Worm (Caenorhabditis elegans) whole organism, late embryonic: ENCODE measurements around the gene lgc-57.

Experiments
- C08G9.2 ChIP-seq: sonication (generic microtip); optimal IDR thresholded peaks from 2 replicates; lab custom pipeline; 2016; ENCODE audit warnings: mild to moderate bottlenecking, missing genetic modification characterization, moderate library complexity, missing compliant biosample characterization
- K09A11.1 ChIP-seq: sonication (generic microtip); optimal IDR thresholded peaks from 2 replicates; lab custom pipeline; 2017; ENCODE audit warnings: antibody characterized with exemption, mild to moderate bottlenecking, missing genetic modification characterization, missing compliant biosample characterization; ENCODE audit not compliant: insufficient read depth
- T23F11.4 ChIP-seq: fragments of 200-800 bp; sonication (Bioruptor generic); optimal IDR thresholded peaks from 2 replicates; lab custom pipeline; 2018; ENCODE audit warnings: mild to moderate bottlenecking, missing genetic modification characterization, missing compliant biosample characterization
- ahr-1 ChIP-seq: sonication (generic microtip); optimal IDR thresholded peaks from 2 replicates; lab custom pipeline; 2016; ENCODE audit warnings: missing genetic modification characterization, missing compliant biosample characterization
- ama-1 ChIP-seq: fragments of 150-350 bp; optimal IDR thresholded peaks from 2 replicates; lab custom pipeline; 2014
- ceh-18 ChIP-seq: sonication (generic microtip); optimal IDR thresholded peaks from 2 replicates; lab custom pipeline; 2016; ENCODE audit warnings: missing genetic modification characterization, missing compliant biosample characterization
- ceh-19 ChIP-seq: fragments of 200-800 bp; sonication (Bioruptor generic); optimal IDR thresholded peaks from 2 replicates; lab custom pipeline; 2018; ENCODE audit warnings: mild to moderate bottlenecking, missing genetic modification characterization, missing compliant biosample characterization
- ceh-22 ChIP-seq: sonication (generic microtip); optimal IDR thresholded peaks from 2 replicates; lab custom pipeline; 2017; ENCODE audit warnings: missing biosample characterization, missing genetic modification characterization
- ceh-30 ChIP-seq: fragments of 150-350 bp; optimal IDR thresholded peaks from 2 replicates; lab custom pipeline; 2014; ENCODE audit warnings: missing biosample characterization, missing genetic modification characterization
- ceh-31 ChIP-seq: sonication (generic microtip); optimal IDR thresholded peaks from 2 replicates; lab custom pipeline; 2016; ENCODE audit warnings: missing genetic modification characterization, missing compliant biosample characterization
- ceh-34 ChIP-seq: sonication (generic microtip); optimal IDR thresholded peaks from 2 replicates; lab custom pipeline; 2016; ENCODE audit warnings: mild to moderate bottlenecking, missing genetic modification characterization, missing compliant biosample characterization
- ceh-48 ChIP-seq: sonication (generic microtip); optimal IDR thresholded peaks from 2 replicates; lab custom pipeline; 2016; ENCODE audit warnings: missing genetic modification characterization, inconsistent platforms, missing compliant biosample characterization
- ceh-9 ChIP-seq: sonication (generic microtip); optimal IDR thresholded peaks from 2 replicates; lab custom pipeline; 2016; ENCODE audit warnings: mild to moderate bottlenecking, missing genetic modification characterization, inconsistent platforms, missing compliant biosample characterization
- che-1 ChIP-seq: sonication (generic microtip); optimal IDR thresholded peaks from 2 replicates; lab custom pipeline; 2016; ENCODE audit warnings: mild to moderate bottlenecking, missing genetic modification characterization, missing compliant biosample characterization
- dve-1 ChIP-seq: sonication (generic microtip); optimal IDR thresholded peaks from 2 replicates; lab custom pipeline; 2017; ENCODE audit warnings: antibody characterized with exemption, mild to moderate bottlenecking, missing genetic modification characterization, missing compliant biosample characterization
- elt-2 ChIP-seq: sonication (generic microtip); optimal IDR thresholded peaks from 2 replicates; lab custom pipeline; 2016; ENCODE audit warnings: missing genetic modification reagents, missing genetic modification characterization, missing compliant biosample characterization
- elt-4 ChIP-seq: sonication (generic microtip); optimal IDR thresholded peaks from 2 replicates; lab custom pipeline; 2016; ENCODE audit warnings: missing genetic modification characterization, missing compliant biosample characterization
- ets-4 ChIP-seq: sonication (generic microtip); optimal IDR thresholded peaks from 2 replicates; lab custom pipeline; 2016; ENCODE audit warnings: missing genetic modification characterization, missing compliant biosample characterization
- eyg-1 ChIP-seq: sonication (generic microtip); optimal IDR thresholded peaks from 2 replicates; lab custom pipeline; 2016; ENCODE audit warnings: missing genotype, missing genetic modification characterization, missing compliant biosample characterization
- fkh-10 ChIP-seq: fragments of 150-350 bp; optimal IDR thresholded peaks from 2 replicates; lab custom pipeline; 2014; ENCODE audit warnings: missing biosample characterization, missing genetic modification reagents, missing genetic modification characterization
- gmeb-2 ChIP-seq: sonication (generic microtip); optimal IDR thresholded peaks from 2 replicates; lab custom pipeline; 2016; ENCODE audit warnings: missing genetic modification characterization, inconsistent platforms, missing compliant biosample characterization
- hlh-13 ChIP-seq: fragments of 200-800 bp; sonication (Bioruptor generic); optimal IDR thresholded peaks from 2 replicates; lab custom pipeline; 2018; ENCODE audit warnings: mild to moderate bottlenecking, missing genetic modification characterization, missing compliant biosample characterization
- hlh-6 ChIP-seq: sonication (generic microtip); optimal IDR thresholded peaks from 2 replicates; lab custom pipeline; 2016; ENCODE audit warnings: missing genotype, missing genetic modification characterization, missing compliant biosample characterization
- hlh-8 ChIP-seq: sonication (generic microtip); optimal IDR thresholded peaks from 2 replicates; lab custom pipeline; 2016; ENCODE audit warnings: missing genotype, missing genetic modification characterization, missing compliant biosample characterization
- lim-6 ChIP-seq: sonication (generic microtip); optimal IDR thresholded peaks from 2 replicates; lab custom pipeline; 2016; ENCODE audit warnings: missing genetic modification characterization, missing compliant biosample characterization
- lin-11 ChIP-seq: fragments of 200-800 bp; sonication (Bioruptor generic); optimal IDR thresholded peaks from 2 replicates; lab custom pipeline; 2018; ENCODE audit warnings: mild to moderate bottlenecking, missing genetic modification characterization, missing compliant biosample characterization
- madf-2 ChIP-seq: sonication (generic microtip); optimal IDR thresholded peaks from 2 replicates; lab custom pipeline; 2017; ENCODE audit warnings: missing genetic modification characterization, missing compliant biosample characterization
- nfya-1 ChIP-seq: sonication (generic microtip); optimal IDR thresholded peaks from 2 replicates; lab custom pipeline; 2017; ENCODE audit warnings: missing genetic modification characterization, mild to moderate bottlenecking, missing compliant biosample characterization, antibody characterized with exemption, moderate library complexity
- nhr-232 ChIP-seq: sonication (generic microtip); optimal IDR thresholded peaks from 2 replicates; lab custom pipeline; 2016; ENCODE audit warnings: missing genetic modification characterization, missing compliant biosample characterization
- npax-4 ChIP-seq: sonication (generic microtip); optimal IDR thresholded peaks from 2 replicates; lab custom pipeline; 2016; ENCODE audit warnings: missing genetic modification characterization, missing compliant biosample characterization
- pag-3 ChIP-seq: sonication (generic microtip); optimal IDR thresholded peaks from 2 replicates; lab custom pipeline; 2016; ENCODE audit warnings: missing compliant biosample characterization, missing genetic modification characterization, borderline replicate concordance
- pha-2 ChIP-seq: sonication (generic microtip); optimal IDR thresholded peaks from 2 replicates; lab custom pipeline; 2017; ENCODE audit warnings: mild to moderate bottlenecking, missing genetic modification characterization, missing compliant biosample characterization
- pha-4 ChIP-seq: fragments of 150-350 bp; optimal IDR thresholded peaks from 2 replicates; lab custom pipeline; 2018; ENCODE audit warnings: missing biosample characterization, missing genetic modification reagents, missing genetic modification characterization
- pqm-1 ChIP-seq: sonication (generic microtip); optimal IDR thresholded peaks from 2 replicates; lab custom pipeline; 2016; ENCODE audit warnings: missing genetic modification characterization, missing compliant biosample characterization
- pros-1 ChIP-seq: fragments of 150-350 bp; optimal IDR thresholded peaks from 2 replicates; lab custom pipeline; 2014; ENCODE audit warnings: missing biosample characterization, missing genetic modification reagents, missing genetic modification characterization
- ref-2 ChIP-seq: sonication (generic microtip); optimal IDR thresholded peaks from 2 replicates; lab custom pipeline; 2016; ENCODE audit warnings: missing genetic modification characterization, missing compliant biosample characterization
- rnt-1 ChIP-seq: sonication (generic microtip); optimal IDR thresholded peaks from 2 replicates; lab custom pipeline; 2016; ENCODE audit warnings: missing genetic modification characterization, missing compliant biosample characterization
- sdc-2 ChIP-seq: sonication (generic microtip); optimal IDR thresholded peaks from 2 replicates; lab custom pipeline; 2016; ENCODE audit warnings: missing genotype, missing genetic modification characterization, missing compliant biosample characterization
- sox-2 ChIP-seq: fragments of 200-800 bp; sonication (Bioruptor generic); IDR thresholded peaks from 2 replicates; pipeline ENCODE4 v1.3.6; 2022; ENCODE audit warnings: missing genetic modification reagents, missing genetic modification characterization, missing compliant biosample characterization
- sox-4 ChIP-seq: sonication (generic microtip); optimal IDR thresholded peaks from 2 replicates; lab custom pipeline; 2017; ENCODE audit warnings: mild to moderate bottlenecking, missing genetic modification characterization, inconsistent platforms, missing compliant biosample characterization
- tbx-2 ChIP-seq: sonication (generic microtip); optimal IDR thresholded peaks from 2 replicates; lab custom pipeline; 2016; ENCODE audit warnings: missing genetic modification characterization, missing compliant biosample characterization
- tbx-7 ChIP-seq: sonication (generic microtip); optimal IDR thresholded peaks from 2 replicates; lab custom pipeline; 2016; ENCODE audit warnings: missing genotype, missing genetic modification characterization, missing compliant biosample characterization
- unc-3 ChIP-seq, 2 experiments: fragments of 200-800 bp in 1 of 2; sonication (Bioruptor generic) in 1 of 2; sonication (generic microtip) in 1 of 2; conservative IDR thresholded peaks in 1 of 2; optimal IDR thresholded peaks in 1 of 2; 2 replicates each; pipeline versions ENCODE4 v1.3.6 to Lab custom; 2016 to 2022; ENCODE audit warnings: missing compliant biosample characterization in 2 of 2, missing genetic modification characterization in 2 of 2, missing genetic modification reagents in 1 of 2
- unc-42 ChIP-seq: sonication (generic microtip); optimal IDR thresholded peaks from 2 replicates; lab custom pipeline; 2016; ENCODE audit warnings: missing genotype, missing genetic modification characterization, missing compliant biosample characterization
- unc-55 ChIP-seq: sonication (generic microtip); optimal IDR thresholded peaks from 2 replicates; lab custom pipeline; 2017; ENCODE audit warnings: missing biosample characterization, missing genetic modification reagents, missing genetic modification characterization
- unc-86 ChIP-seq: sonication (generic microtip); optimal IDR thresholded peaks from 2 replicates; lab custom pipeline; 2016; ENCODE audit warnings: missing genetic modification characterization, missing compliant biosample characterization
- zip-5 ChIP-seq: sonication (generic microtip); optimal IDR thresholded peaks from 2 replicates; lab custom pipeline; 2016; ENCODE audit warnings: missing genetic modification characterization, missing compliant biosample characterization
- ztf-16 ChIP-seq: sonication (generic microtip); optimal IDR thresholded peaks from 2 replicates; lab custom pipeline; 2017; ENCODE audit warnings: missing genetic modification characterization, missing compliant biosample characterization

lgc-57 gene

ce11 chrII:10658576-10659256, 36.1 kb upstream of the lgc-57 start, which contains the start of the genes snu-13 and rsp-7:
Gene snu-13, minus strand, starts transcription at chrII:10658626.
Gene rsp-7, plus strand, starts transcription at chrII:10659206.
- no peak for TF ChIP-seq pros-1 (tag; lab: Kevin White, UChicago)
- no peak for TF ChIP-seq sdc-2 (tag; lab: Kevin White, UChicago)
- peak; percentile 7 for TF ChIP-seq ceh-18 (tag; lab: Kevin White, UChicago)
- TF ChIP-seq unc-3 (GFP tag; conservative IDR thresholded peaks at IDR 0.05; lab: Robert Waterston, UW): no peak
- no peak for TF ChIP-seq unc-3 (tag; optimal IDR thresholded peaks at IDR 0.05; lab: Kevin White, UChicago)
- peak; percentile 12 for TF ChIP-seq ceh-31
- no peak for TF ChIP-seq ref-2 (tag; lab: Kevin White, UChicago)
- TF ChIP-seq nfya-1 (tag; lab: Kevin White, UChicago): peak; percentile 49
- peak; percentile 8 for TF ChIP-seq elt-2 (tag; lab: Kevin White, UChicago)
- TF ChIP-seq C08G9.2 (tag; lab: Kevin White, UChicago): no peak
- no peak for TF ChIP-seq T23F11.4 (GFP tag; lab: Kevin White, UChicago)
- TF ChIP-seq hlh-8 (tag; lab: Kevin White, UChicago): no peak
- no peak for TF ChIP-seq fkh-10 (GFP tag; lab: Kevin White, UChicago)
- TF ChIP-seq sox-2 (GFP tag; lab: Robert Waterston, UW): 0 out of 2 replicates have a peak, but pooled peaks have one; percentile 2
- no peak for TF ChIP-seq rnt-1 (tag; lab: Kevin White, UChicago)
- no peak for TF ChIP-seq pqm-1 (tag; lab: Kevin White, UChicago)
- no peak for TF ChIP-seq ceh-34
- no peak for TF ChIP-seq nhr-232 (tag; lab: Kevin White, UChicago)
- TF ChIP-seq eyg-1 (tag; lab: Kevin White, UChicago): no peak
- TF ChIP-seq ama-1: no peak
- peak; percentile 14 for TF ChIP-seq unc-42 (tag; lab: Kevin White, UChicago)
- TF ChIP-seq pha-4 (tag; lab: Kevin White, UChicago): no peak
- TF ChIP-seq tbx-2: peak; percentile 4
- no peak for TF ChIP-seq madf-2 (tag; lab: Kevin White, UChicago)

ce11 chrII:10659585-10659984, 35.2 kb upstream of the lgc-57 start:
- TF ChIP-seq sox-2 (GFP tag; lab: Robert Waterston, UW) (no peak), lin-11 (tag; lab: Kevin White, UChicago) (no peak), dve-1 (tag; lab: Kevin White, UChicago) (no peak), ceh-48 (tag; lab: Kevin White, UChicago) (no peak), ceh-18 (tag; lab: Kevin White, UChicago) (no peak), che-1 (tag; lab: Kevin White, UChicago) (no peak), hlh-13 (GFP tag; lab: Kevin White, UChicago) (no peak), zip-5 (tag; lab: Kevin White, UChicago) (no peak), pag-3 (tag; lab: Kevin White, UChicago) (no peak), tbx-2 (no peak), tbx-7 (tag; lab: Kevin White, UChicago) (no peak), gmeb-2 (tag; lab: Kevin White, UChicago) (no peak), lim-6 (no peak), ets-4 (tag; lab: Kevin White, UChicago) (no peak), pha-2 (tag; lab: Kevin White, UChicago) (no peak), ceh-22 (no peak), ceh-9 (tag; lab: Kevin White, UChicago) (no peak)

ce11 chrII:10660892-10661291, 33.9 kb upstream of the lgc-57 start, which contains the start of gene marc-2:
Gene marc-2, minus strand, starts transcription at chrII:10660992.
- no peak for TF ChIP-seq fkh-10 (GFP tag; lab: Kevin White, UChicago)
- no peak for TF ChIP-seq unc-86 (tag; lab: Kevin White, UChicago)
- no peak for TF ChIP-seq nhr-232 (tag; lab: Kevin White, UChicago)
- no peak for TF ChIP-seq sox-4 (tag; lab: Kevin White, UChicago)
- no peak for TF ChIP-seq hlh-6 (tag; lab: Kevin White, UChicago)
- no peak for TF ChIP-seq unc-55
- TF ChIP-seq npax-4 (tag; lab: Kevin White, UChicago): no peak
- no peak for TF ChIP-seq hlh-8 (tag; lab: Kevin White, UChicago)
- no peak for TF ChIP-seq ceh-31
- TF ChIP-seq pha-2 (tag; lab: Kevin White, UChicago): no peak
- no peak for TF ChIP-seq ahr-1
- no peak for TF ChIP-seq ztf-16 (tag; lab: Kevin White, UChicago)
- TF ChIP-seq ceh-30 (tag; lab: Kevin White, UChicago): no peak
- no peak for TF ChIP-seq elt-4 (tag; lab: Kevin White, UChicago)
- TF ChIP-seq ref-2 (tag; lab: Kevin White, UChicago): no peak
- no peak for TF ChIP-seq ceh-18 (tag; lab: Kevin White, UChicago)
- no peak for TF ChIP-seq ceh-34
- TF ChIP-seq K09A11.1 (tag; lab: Kevin White, UChicago): no peak
- no peak for TF ChIP-seq ceh-19 (GFP tag; lab: Kevin White, UChicago)
